Fruit fly (Drosophila melanogaster): ENCODE results near the gene CG14989.

DNA sequence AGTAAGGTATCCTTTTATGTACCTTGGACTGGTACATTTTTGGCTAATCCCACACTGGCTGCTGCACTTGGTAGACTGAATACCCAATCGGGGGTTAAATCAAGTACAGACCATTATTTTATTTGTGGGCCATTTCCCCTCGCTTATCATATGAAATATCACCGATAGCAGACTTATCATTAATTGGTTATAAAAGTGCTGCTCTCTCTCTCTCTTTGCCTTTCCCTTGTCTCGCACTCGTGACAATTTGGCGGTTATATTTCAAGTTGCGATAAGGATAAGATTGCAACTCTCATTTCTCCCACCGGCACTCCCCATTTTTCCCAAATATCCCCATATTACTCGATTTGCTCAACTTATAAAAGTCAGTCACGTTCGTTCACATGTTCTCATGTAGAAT lies 28.3 kb downstream of the CG14989 start:
- TF ChIP-seq CG8388 (GFP tag; optimal IDR thresholded peaks at IDR 0.05): no peak
- no peak for TF ChIP-seq tll (GFP tag; optimal IDR thresholded peaks at IDR 0.05)
- TF ChIP-seq luna (GFP tag; optimal IDR thresholded peaks at IDR 0.05): no peak

All from whole organism, embryonic.